Fruit fly (Drosophila melanogaster): ENCODE results near the gene Pkc98E.

Pkc98E gene

DNA sequence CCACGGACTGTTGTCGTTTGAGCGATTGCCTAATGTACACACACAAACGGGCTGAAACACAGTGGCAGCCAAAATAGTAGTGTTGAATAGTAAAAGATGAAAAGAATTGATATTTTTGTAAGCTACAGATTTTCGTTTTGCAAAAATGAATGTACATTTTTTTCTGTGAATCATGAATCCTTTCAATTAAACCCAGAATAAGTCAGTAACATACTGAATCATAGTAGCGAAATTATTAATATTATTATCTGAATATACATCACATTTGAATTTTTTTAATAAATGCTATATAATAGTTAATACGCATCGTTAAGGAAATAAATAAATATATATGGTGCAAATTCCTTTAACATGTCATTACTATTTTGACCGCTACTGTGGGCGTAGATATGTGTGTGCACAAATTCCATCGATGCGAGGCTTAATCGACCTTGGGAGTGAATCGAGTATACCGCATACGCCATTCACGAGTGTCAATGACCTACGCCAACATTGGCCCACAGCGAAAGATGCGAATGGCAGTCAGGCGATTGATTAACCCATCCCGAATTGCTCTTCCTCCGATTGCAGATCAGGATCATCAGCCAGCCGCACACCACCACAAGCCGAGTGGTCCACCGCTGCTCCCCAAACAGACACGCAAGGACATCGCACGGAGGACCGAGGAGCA is 1.7 kb downstream of the Pkc98E start (continued):
- TF ChIP-seq CG10147 (GFP tag; optimal IDR thresholded peaks at IDR 0.05) (no peak), CG8089 (GFP tag; optimal IDR thresholded peaks at IDR 0.05) (no peak), tgo (GFP tag; IDR thresholded peaks at IDR 0.05) (peak; percentile 48; the same call in 2 of the 3 replicates), Oaz (GFP tag; IDR thresholded peaks at IDR 0.05) (0 out of 2 replicates have a peak, but pooled peaks have one; percentile 31), dmrt11E (tag; optimal IDR thresholded peaks at IDR 0.05) (peak; percentile 44), org-1 (GFP tag; optimal IDR thresholded peaks at IDR 0.05) (peak; percentile 72), CG30403 (GFP tag; optimal IDR thresholded peaks at IDR 0.05) (peak; percentile 82), CG18011 (GFP tag; optimal IDR thresholded peaks at IDR 0.05) (peak; percentile 17), Hr51 (GFP tag; optimal IDR thresholded peaks at IDR 0.05) (no peak), bbx (GFP tag; IDR thresholded peaks at IDR 0.05; ENCODE audit: partially characterized antibody) (no peak), Ada2b (GFP tag; IDR thresholded peaks at IDR 0.05) (peak; percentile 28), CG17328 (GFP tag; IDR thresholded peaks at IDR 0.05) (0 out of 2 replicates have a peak, but pooled peaks have one; percentile 28), lbe (GFP tag; optimal IDR thresholded peaks at IDR 0.05) (no peak), Dip2 (GFP tag; IDR thresholded peaks at IDR 0.05) (no peak), tx (GFP tag; optimal IDR thresholded peaks at IDR 0.05) (peak; percentile 2), fru (optimal IDR thresholded peaks at IDR 0.05) (no peak), CG11504 (tag; optimal IDR thresholded peaks at IDR 0.05) (no peak), Sin3A (optimal IDR thresholded peaks at IDR 0.05) (no peak), abd-A (tag; optimal IDR thresholded peaks at IDR 0.05) (no peak), CG10654 (GFP tag; optimal IDR thresholded peaks at IDR 0.05) (peak; percentile 61), sens-2 (GFP tag; IDR thresholded peaks at IDR 0.05) (no peak), lilli (GFP tag; optimal IDR thresholded peaks at IDR 0.05) (no peak), phol (tag; optimal IDR thresholded peaks at IDR 0.05) (peak; percentile 79), Dref (GFP tag; IDR thresholded peaks at IDR 0.05) (no peak), CG14860 (GFP tag; IDR thresholded peaks at IDR 0.05; ENCODE audit: partially characterized antibody) (no peak), repo (GFP tag; optimal IDR thresholded peaks at IDR 0.05) (no peak), NfI (GFP tag; optimal IDR thresholded peaks at IDR 0.05) (peak; percentile 68), zen2 (GFP tag; IDR thresholded peaks at IDR 0.05; ENCODE audit: partially characterized antibody) (no peak), CG14441 (GFP tag; IDR thresholded peaks at IDR 0.05) (peak; percentile 57), Gsc (GFP tag; IDR thresholded peaks at IDR 0.05) (no peak), CG32772 (GFP tag; IDR thresholded peaks at IDR 0.05) (peak; percentile 25; the same call in 1 of the 2 replicates), shn (GFP tag; optimal IDR thresholded peaks at IDR 0.05) (no peak), CG8359 (GFP tag; optimal IDR thresholded peaks at IDR 0.05; ENCODE audit: borderline replicate concordance) (no peak), chn (GFP tag; optimal IDR thresholded peaks at IDR 0.05) (no peak), Dfd (GFP tag; optimal IDR thresholded peaks at IDR 0.05) (peak in 1 of 2 experiments; percentile 35), nau (GFP tag; optimal IDR thresholded peaks at IDR 0.05) (no peak), CG8290 (GFP tag; optimal IDR thresholded peaks at IDR 0.05) (no peak), CG8290 (tag; optimal IDR thresholded peaks at IDR 0.05) (no peak), CG18599 (GFP tag; optimal IDR thresholded peaks at IDR 0.05) (no peak), ara (GFP tag; IDR thresholded peaks at IDR 0.05) (no peak), CG14710 (tag; optimal IDR thresholded peaks at IDR 0.05) (peak; percentile 40), CG2875 (GFP tag; optimal IDR thresholded peaks at IDR 0.05) (peak; percentile 2), NC2β (GFP tag; optimal IDR thresholded peaks at IDR 0.05) (no peak), CG9437 (GFP tag; optimal IDR thresholded peaks at IDR 0.05) (peak; percentile 81), CG7357 (GFP tag; IDR thresholded peaks at IDR 0.05) (peak; percentile 38; the same call in 1 of the 3 replicates), wek (GFP tag; optimal IDR thresholded peaks at IDR 0.05) (no peak), sqz (GFP tag; optimal IDR thresholded peaks at IDR 0.05) (no peak), CG11695 (GFP tag; IDR thresholded peaks at IDR 0.05) (peak; percentile 86), lola (GFP tag; optimal IDR thresholded peaks at IDR 0.05) (peak in 1 of 3 experiments; percentile 44), BtbVII (GFP tag; optimal IDR thresholded peaks at IDR 0.05) (peak; percentile 64)
